Fruit fly (Drosophila melanogaster) whole organism, embryonic: ENCODE data around the gene FIG4.

Experiments
- CG11093 ChIP-seq: fragments of 200-800 bp; sonication (Bioruptor generic); IDR thresholded peaks from 3 replicates; pipeline ENCODE4 v1.3.6; 2022; ENCODE audit warnings: missing biosample characterization, missing genetic modification characterization
- CG12155 ChIP-seq: fragments of 200-800 bp; sonication (Bioruptor generic); optimal IDR thresholded peaks from 3 replicates; lab custom pipeline; 2016; ENCODE audit warnings: missing biosample characterization, missing genetic modification characterization
- CG12769 ChIP-seq: fragments of 200-800 bp; sonication (Bioruptor generic); optimal IDR thresholded peaks from 2 replicates; lab custom pipeline; 2019; ENCODE audit warnings: missing biosample characterization, mild to moderate bottlenecking, missing genetic modification characterization, moderate library complexity
- CG13123 ChIP-seq: fragments of 200-800 bp; sonication (Bioruptor generic); optimal IDR thresholded peaks from 2 replicates; lab custom pipeline; 2016; ENCODE audit warnings: missing biosample characterization, missing genetic modification characterization
- CG13894 ChIP-seq: fragments of 200-800 bp; sonication (Bioruptor generic); optimal IDR thresholded peaks from 3 replicates; lab custom pipeline; 2018; ENCODE audit warnings: missing biosample characterization, mild to moderate bottlenecking, missing genetic modification characterization, moderate library complexity
- CG15269 ChIP-seq: fragments of 200-800 bp; sonication (Bioruptor generic); optimal IDR thresholded peaks from 2 replicates; lab custom pipeline; 2018; ENCODE audit warnings: missing biosample characterization, mild to moderate bottlenecking, missing genetic modification characterization, moderate library complexity
- CG1529 ChIP-seq: fragments of 200-800 bp; sonication (Bioruptor generic); optimal IDR thresholded peaks from 3 replicates; lab custom pipeline; 2018; ENCODE audit warnings: missing biosample characterization, missing genetic modification characterization
- CG34376 ChIP-seq: fragments of 200-800 bp; sonication (Bioruptor generic); optimal IDR thresholded peaks from 2 replicates; lab custom pipeline; 2018; ENCODE audit warnings: missing biosample characterization, mild to moderate bottlenecking, missing genetic modification characterization
- CG3995 ChIP-seq: fragments of 200-800 bp; sonication (Bioruptor generic); optimal IDR thresholded peaks from 3 replicates; lab custom pipeline; 2016; ENCODE audit warnings: missing biosample characterization, missing genetic modification characterization
- CG4404 ChIP-seq: fragments of 200-800 bp; sonication (Bioruptor generic); IDR thresholded peaks from 2 replicates; pipeline ENCODE4 v1.3.6; 2022; ENCODE audit warnings: missing biosample characterization, missing genetic modification characterization
- CG4820 ChIP-seq: fragments of 200-800 bp; sonication (Bioruptor generic); optimal IDR thresholded peaks from 3 replicates; lab custom pipeline; 2016; ENCODE audit warnings: missing biosample characterization, missing genetic modification characterization
- CG5245 ChIP-seq: fragments of 200-800 bp; sonication (Bioruptor generic); optimal IDR thresholded peaks from 3 replicates; lab custom pipeline; 2016; ENCODE audit warnings: missing biosample characterization, missing genetic modification characterization
- CG7372 ChIP-seq: fragments of 200-800 bp; sonication (Bioruptor generic); IDR thresholded peaks from 2 replicates; pipeline ENCODE4 v1.3.6; 2022; ENCODE audit warnings: missing biosample characterization, missing genetic modification characterization
- CHES-1-like ChIP-seq: fragments of 200-800 bp; sonication (Bioruptor generic); optimal IDR thresholded peaks from 2 replicates; lab custom pipeline; 2016; ENCODE audit warnings: missing biosample characterization, missing genetic modification characterization
- Chrac-16 ChIP-seq: fragments of 200-800 bp; sonication (Bioruptor generic); optimal IDR thresholded peaks from 3 replicates; lab custom pipeline; 2016; ENCODE audit warnings: missing biosample characterization, missing genetic modification characterization
- D ChIP-seq, 2 experiments: fragments of 200-800 bp in 1 of 2; fragments of >200 bp in 1 of 2; sonication (Bioruptor generic) in 1 of 2; optimal IDR thresholded peaks; 2 replicates in 1 of 2; 3 replicates in 1 of 2; lab custom pipeline; 2017; ENCODE audit warnings: mild to moderate bottlenecking in 1 of 2, missing biosample characterization in 1 of 2, missing genetic modification characterization in 1 of 2, missing genetic modification reagents in 1 of 2
- Dip2 ChIP-seq: fragments of 200-800 bp; sonication (Bioruptor generic); IDR thresholded peaks from 2 replicates; pipeline ENCODE4 v1.3.6; 2022; ENCODE audit warnings: missing biosample characterization, missing genetic modification characterization
- E2f1 ChIP-seq: fragments of 200-800 bp; sonication (Bioruptor generic); IDR thresholded peaks from 2 replicates; pipeline ENCODE4 v1.3.6; 2022; ENCODE audit warnings: missing biosample characterization, missing genetic modification characterization
- H2.0 ChIP-seq: fragments of 200-800 bp; sonication (Bioruptor generic); IDR thresholded peaks from 2 replicates; pipeline ENCODE4 v1.3.6; 2022; ENCODE audit warnings: missing biosample characterization, missing genetic modification characterization
- Hmr ChIP-seq: fragments of 200-800 bp; sonication (Bioruptor generic); optimal IDR thresholded peaks from 3 replicates; lab custom pipeline; 2017; ENCODE audit warnings: mild to moderate bottlenecking, missing biosample characterization, missing genetic modification reagents, missing genetic modification characterization
- Kr ChIP-seq: fragments of 200-800 bp; sonication (Bioruptor generic); optimal IDR thresholded peaks from 2 replicates; lab custom pipeline; 2017; ENCODE audit warnings: missing biosample characterization, mild to moderate bottlenecking, missing genetic modification characterization
- Rfx ChIP-seq: fragments of 200-800 bp; sonication (Bioruptor generic); IDR thresholded peaks from 2 replicates; pipeline ENCODE4 v1.3.6; 2022; ENCODE audit warnings: missing biosample characterization, missing genetic modification characterization
- ac ChIP-seq: fragments of 200-800 bp; sonication (Bioruptor generic); optimal IDR thresholded peaks from 3 replicates; lab custom pipeline; 2017; ENCODE audit warnings: missing biosample characterization, mild to moderate bottlenecking, missing genetic modification characterization
- al ChIP-seq: fragments of 200-800 bp; sonication (Bioruptor generic); IDR thresholded peaks from 2 replicates; pipeline ENCODE4 v1.3.6; 2022; ENCODE audit warnings: missing biosample characterization, missing genetic modification characterization
- ap ChIP-seq: fragments of 200-800 bp; sonication (Bioruptor generic); IDR thresholded peaks from 2 replicates; pipeline ENCODE4 v1.3.6; 2022; ENCODE audit warnings: missing biosample characterization, missing genetic modification characterization
- bbx ChIP-seq: fragments of 200-800 bp; sonication (Bioruptor generic); IDR thresholded peaks from 2 replicates; pipeline ENCODE4 v1.3.6; 2022; ENCODE audit warnings: missing biosample characterization, missing genetic modification characterization; ENCODE audit not compliant: partially characterized antibody
- bcd ChIP-seq: fragments of 200-800 bp; sonication (Bioruptor generic); optimal IDR thresholded peaks from 2 replicates; lab custom pipeline; 2017; ENCODE audit warnings: missing biosample characterization, mild to moderate bottlenecking, missing genetic modification characterization
- cas ChIP-seq: fragments of 200-800 bp; sonication (Bioruptor generic); IDR thresholded peaks from 2 replicates; pipeline ENCODE4 v1.3.6; 2022; ENCODE audit warnings: missing biosample characterization, missing genetic modification characterization
- cg ChIP-seq: fragments of 200-800 bp; sonication (Bioruptor generic); optimal IDR thresholded peaks from 3 replicates; lab custom pipeline; 2019; ENCODE audit warnings: missing biosample characterization, mild to moderate bottlenecking, missing genetic modification characterization, moderate library complexity
- dati ChIP-seq: fragments of 200-800 bp; sonication (Bioruptor generic); IDR thresholded peaks from 2 replicates; pipeline ENCODE4 v1.3.6; 2022; ENCODE audit warnings: missing biosample characterization, missing genetic modification characterization
- dm ChIP-seq: fragments of 200-800 bp; sonication (Bioruptor generic); optimal IDR thresholded peaks from 3 replicates; lab custom pipeline; 2016; ENCODE audit warnings: missing biosample characterization, missing genetic modification characterization
- emc ChIP-seq: fragments of 200-800 bp; sonication (Bioruptor generic); optimal IDR thresholded peaks from 2 replicates; lab custom pipeline; 2016; ENCODE audit warnings: missing biosample characterization, missing genetic modification characterization
- en ChIP-seq: fragments of 200-800 bp; sonication (Bioruptor generic); optimal IDR thresholded peaks from 2 replicates; lab custom pipeline; 2016; ENCODE audit warnings: missing biosample characterization, missing genetic modification characterization
- eve ChIP-seq, 2 experiments: fragments of >200 bp; optimal IDR thresholded peaks; 2 replicates each; lab custom pipeline; 2017; ENCODE audit warnings: missing biosample characterization in 2 of 2, missing genetic modification characterization in 2 of 2
- fd102C ChIP-seq: fragments of 200-800 bp; sonication (Bioruptor generic); optimal IDR thresholded peaks from 2 replicates; lab custom pipeline; 2018; ENCODE audit warnings: missing biosample characterization, mild to moderate bottlenecking, missing genetic modification characterization, moderate library complexity
- fd3F ChIP-seq: fragments of 200-800 bp; sonication (Bioruptor generic); optimal IDR thresholded peaks from 2 replicates; lab custom pipeline; 2018; ENCODE audit warnings: missing biosample characterization, mild to moderate bottlenecking, missing genetic modification characterization, moderate library complexity
- gt ChIP-seq: fragments of 200-800 bp; sonication (Bioruptor generic); IDR thresholded peaks from 2 replicates; pipeline ENCODE4 v1.3.6; 2022; ENCODE audit warnings: missing biosample characterization, missing genetic modification characterization
- jigr1 ChIP-seq: fragments of 200-800 bp; sonication (Bioruptor generic); IDR thresholded peaks from 3 replicates; pipeline ENCODE4 v1.3.6; 2022; ENCODE audit warnings: missing biosample characterization, missing genetic modification characterization
- ken ChIP-seq: fragments of 200-800 bp; sonication (Bioruptor generic); IDR thresholded peaks from 3 replicates; pipeline ENCODE4 v1.3.6; 2022; ENCODE audit warnings: missing biosample characterization, missing genetic modification characterization
- mam ChIP-seq: fragments of 200-800 bp; sonication (Bioruptor generic); optimal IDR thresholded peaks from 3 replicates; lab custom pipeline; 2016; ENCODE audit warnings: missing biosample characterization, missing genetic modification characterization
- nerfin-2 ChIP-seq: fragments of 200-800 bp; sonication (Bioruptor generic); IDR thresholded peaks from 2 replicates; pipeline ENCODE4 v1.3.6; 2022; ENCODE audit warnings: missing biosample characterization, missing genetic modification characterization; ENCODE audit not compliant: partially characterized antibody
- oc ChIP-seq: fragments of 200-800 bp; sonication (Bioruptor generic); optimal IDR thresholded peaks from 2 replicates; lab custom pipeline; 2018; ENCODE audit warnings: missing biosample characterization, mild to moderate bottlenecking, missing genetic modification characterization, moderate library complexity
- org-1 ChIP-seq: fragments of 200-800 bp; sonication (Bioruptor generic); optimal IDR thresholded peaks from 2 replicates; lab custom pipeline; 2017; ENCODE audit warnings: missing biosample characterization, missing genetic modification characterization
- pan ChIP-seq, 4 experiments: fragments of >200 bp in 3 of 4; fragments of 200-800 bp in 1 of 4; sonication (Bioruptor generic) in 1 of 4; optimal IDR thresholded peaks in 3 of 4; IDR thresholded peaks in 1 of 4; 2 replicates each; pipeline versions ENCODE4 v1.3.6 to Lab custom; 2017 to 2022; ENCODE audit warnings: missing biosample characterization in 2 of 4, missing genetic modification characterization in 2 of 4, mixed read lengths in 1 of 4
- salm ChIP-seq: fragments of 200-800 bp; sonication (Bioruptor generic); optimal IDR thresholded peaks from 2 replicates; lab custom pipeline; 2018; ENCODE audit warnings: missing biosample characterization, mild to moderate bottlenecking, missing genetic modification characterization
- sima ChIP-seq: fragments of 200-800 bp; sonication (Bioruptor generic); optimal IDR thresholded peaks from 2 replicates; lab custom pipeline; 2016; ENCODE audit warnings: missing biosample characterization, missing genetic modification characterization
- sr ChIP-seq: fragments of 200-800 bp; sonication (Bioruptor generic); IDR thresholded peaks from 3 replicates; pipeline ENCODE4 v1.3.6; 2022; ENCODE audit warnings: missing biosample characterization, missing genetic modification characterization
- sug ChIP-seq: fragments of 200-800 bp; optimal IDR thresholded peaks from 2 replicates; lab custom pipeline; 2019; ENCODE audit warnings: missing biosample characterization, mild to moderate bottlenecking, missing genetic modification characterization, moderate library complexity
- z ChIP-seq: fragments of 200-800 bp; sonication (Bioruptor generic); IDR thresholded peaks from 3 replicates; pipeline ENCODE4 v1.3.6; 2022; ENCODE audit warnings: missing biosample characterization, missing genetic modification characterization

FIG4 gene

DNA sequence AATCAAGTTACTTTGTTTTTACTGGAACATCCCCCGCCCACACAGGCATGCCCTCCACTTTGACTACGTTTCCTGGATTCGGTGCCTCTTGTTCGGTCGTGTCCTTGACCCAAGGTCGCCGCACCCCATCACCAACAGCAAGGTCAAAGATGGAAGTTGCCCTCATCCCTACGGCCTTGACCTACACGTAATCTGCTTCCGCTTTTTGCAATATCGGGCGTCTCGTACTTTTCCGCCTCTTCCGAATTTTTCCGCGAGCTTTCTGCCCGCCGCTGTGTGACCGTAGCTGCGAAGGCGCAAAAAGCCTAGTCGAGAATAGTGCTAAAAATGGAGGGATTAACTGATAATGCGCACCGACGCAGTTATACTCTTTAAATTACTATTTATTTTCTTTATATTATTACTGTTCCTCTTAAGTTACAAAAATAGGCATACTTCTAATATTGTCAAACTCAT lies 8.4 kb upstream of the FIG4 start, which contains the start of gene Gs1l (continued):
- no peak for TF ChIP-seq Chrac-16 (GFP tag; lab: Kevin White, UChicago)
- no peak for TF ChIP-seq CG12155
- peak; percentile 28; the same call in 1 of the 2 replicates for TF ChIP-seq E2f1 (GFP tag; lab: Robert Waterston, UW)
- peak; percentile 45 for TF ChIP-seq bcd
- TF ChIP-seq Dip2 (GFP tag; lab: Robert Waterston, UW): no peak
- TF ChIP-seq salm (tag; lab: Kevin White, UChicago): no peak
- no peak for TF ChIP-seq ac (GFP tag; lab: Kevin White, UChicago)
- TF ChIP-seq CHES-1-like (GFP tag; lab: Kevin White, UChicago): no peak
- TF ChIP-seq CG13123 (GFP tag; lab: Kevin White, UChicago): no peak
- TF ChIP-seq CG4404 (GFP tag; lab: Robert Waterston, UW): no peak
- peak; percentile 71 for TF ChIP-seq Rfx (GFP tag; lab: Robert Waterston, UW)
- no peak for TF ChIP-seq cg (GFP tag; lab: Kevin White, UChicago)
- TF ChIP-seq bbx (GFP tag; lab: Robert Waterston, UW): peak; percentile 42; the same call in 1 of the 2 replicates
- TF ChIP-seq al (GFP tag; lab: Robert Waterston, UW): no peak
- no peak for TF ChIP-seq eve (GFP tag; optimal IDR thresholded peaks at IDR 0.05; lab: Kevin White, UChicago)
- no peak for TF ChIP-seq cas
- no peak for TF ChIP-seq CG5245 (GFP tag; lab: Kevin White, UChicago)
- no peak for TF ChIP-seq nerfin-2
- no peak for TF ChIP-seq org-1
- peak; percentile 54 for TF ChIP-seq CG13894 (tag; lab: Kevin White, UChicago)
- TF ChIP-seq CG12769 (tag; lab: Kevin White, UChicago): no peak
- TF ChIP-seq dati: no peak
- no peak for TF ChIP-seq sima (GFP tag; lab: Kevin White, UChicago)
- no peak for TF ChIP-seq CG11093 (GFP tag; lab: Robert Waterston, UW)
- 0 out of 3 replicates have a peak, but pooled peaks have one; percentile 9 for TF ChIP-seq ken (GFP tag; lab: Robert Waterston, UW)
- TF ChIP-seq CG7372: no peak
- TF ChIP-seq Hmr (GFP tag; lab: Kevin White, UChicago): no peak
- no peak for TF ChIP-seq ap (GFP tag; lab: Robert Waterston, UW)
- TF ChIP-seq sug (tag; lab: Kevin White, UChicago): peak; percentile 22
- TF ChIP-seq CG34376 (GFP tag; lab: Kevin White, UChicago): peak; percentile 36
- TF ChIP-seq pan (optimal IDR thresholded peaks at IDR 0.05; lab: Kevin White, UChicago): no peak
- TF ChIP-seq pan (GFP tag; optimal IDR thresholded peaks at IDR 0.05 in 1 of 2, IDR thresholded peaks at IDR 0.05 in 1 of 2): no peak
- TF ChIP-seq fd102C: no peak
- no peak for TF ChIP-seq z (GFP tag; lab: Robert Waterston, UW)
- no peak for TF ChIP-seq CG3995 (GFP tag; lab: Kevin White, UChicago)
- peak; percentile 49 for TF ChIP-seq CG15269 (tag; lab: Kevin White, UChicago)

- no peak for TF ChIP-seq Kr
- peak; percentile 82 for TF ChIP-seq H2.0
- peak; percentile 39 for TF ChIP-seq emc (GFP tag; lab: Kevin White, UChicago)
- TF ChIP-seq en (GFP tag; lab: Kevin White, UChicago): peak; percentile 42
- TF ChIP-seq dm (GFP tag; lab: Kevin White, UChicago): peak; percentile 97
- peak; percentile 68 for TF ChIP-seq CG1529 (GFP tag; lab: Kevin White, UChicago)
- 0 out of 3 replicates have a peak, but pooled peaks have one; percentile 25 for TF ChIP-seq jigr1 (GFP tag; lab: Robert Waterston, UW)
- TF ChIP-seq gt: peak; percentile 34; the same call in 1 of the 2 replicates
- TF ChIP-seq CG4820 (GFP tag; lab: Kevin White, UChicago): peak; percentile 28
- peak; percentile 84 for TF ChIP-seq sr
- TF ChIP-seq fd3F (GFP tag; lab: Kevin White, UChicago): peak; percentile 68
- peak; percentile 60 for TF ChIP-seq oc (tag; lab: Kevin White, UChicago)
- no peak for TF ChIP-seq D (optimal IDR thresholded peaks at IDR 0.05; lab: Kevin White, UChicago)
- peak; percentile 69 for TF ChIP-seq D (GFP tag; optimal IDR thresholded peaks at IDR 0.05; lab: Kevin White, UChicago)
- TF ChIP-seq mam (GFP tag; lab: Kevin White, UChicago): peak; percentile 19
Observed at dm6 chr2L:4458119-4459056, 6.6 kb upstream of the FIG4 start, which contains the start of gene RpL27A. TSS of gene RpL27A (minus strand) at chr2L:4458364.
